Fruit fly (Drosophila melanogaster): Measurements from ENCODE around the gene SA1.

The SA1 gene

DNA sequence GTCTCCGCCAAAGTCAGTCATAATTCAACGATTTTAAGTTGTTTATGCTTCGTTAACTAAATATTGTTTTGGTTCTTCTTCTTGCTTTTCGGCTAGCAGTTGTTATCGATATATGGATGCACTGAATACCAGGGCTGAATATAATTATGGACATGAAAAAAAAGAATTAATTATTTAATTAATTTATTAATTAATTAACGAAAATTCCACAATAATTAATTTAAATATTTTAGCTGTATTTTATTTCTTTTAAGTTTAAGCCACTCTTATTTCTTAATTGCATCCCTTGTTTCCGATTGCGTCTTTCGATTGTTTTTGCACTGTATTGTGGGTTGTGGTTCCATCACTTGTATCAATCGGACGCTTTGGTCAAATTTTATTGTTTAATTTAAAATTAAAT is at the start of gene SA1, which contains the start of gene Gas41:
SA1 (plus strand) TSS at position 326 of the 400 bp plus-strand sequence.
Gas41 (minus strand) TSS at position 112 of the 400 bp plus-strand sequence.
- TF ChIP-seq az2 (GFP tag; optimal IDR thresholded peaks at IDR 0.05) (peak; percentile 70), cad (GFP tag; optimal IDR thresholded peaks at IDR 0.05) (no peak), tll (GFP tag; optimal IDR thresholded peaks at IDR 0.05) (no peak), fd102C (GFP tag; optimal IDR thresholded peaks at IDR 0.05) (peak; percentile 81), dmrt11E (tag; optimal IDR thresholded peaks at IDR 0.05) (peak; percentile 82), CG6689 (GFP tag; IDR thresholded peaks at IDR 0.05) (peak; percentile 93), Sox100B (GFP tag; optimal IDR thresholded peaks at IDR 0.05) (no peak), Oli (tag; optimal IDR thresholded peaks at IDR 0.05) (peak; percentile 71), phol (tag; optimal IDR thresholded peaks at IDR 0.05) (peak; percentile 94), CTCF (GFP tag; optimal IDR thresholded peaks at IDR 0.05) (peak; percentile 28), Optix (GFP tag; IDR thresholded peaks at IDR 0.05) (no peak), CG9727 (GFP tag; optimal IDR thresholded peaks at IDR 0.05) (peak; percentile 15), Gsc (GFP tag; IDR thresholded peaks at IDR 0.05) (no peak), H15 (GFP tag; IDR thresholded peaks at IDR 0.05) (no peak; the same call in 1 of the 3 replicates), Eip74EF (GFP tag; optimal IDR thresholded peaks at IDR 0.05) (no peak), fru (optimal IDR thresholded peaks at IDR 0.05) (no peak), NfI (GFP tag; optimal IDR thresholded peaks at IDR 0.05) (no peak), nom (GFP tag; optimal IDR thresholded peaks at IDR 0.05) (peak; percentile 44), Taf1 (GFP tag; IDR thresholded peaks at IDR 0.05) (0 out of 2 replicates have a peak, but pooled peaks have one; percentile 35), Opbp (GFP tag; IDR thresholded peaks at IDR 0.05; ENCODE audit: partially characterized antibody) (0 out of 3 replicates have a peak, but pooled peaks have one; percentile 42), Lhr (GFP tag; optimal IDR thresholded peaks at IDR 0.05) (peak; percentile 1), CG1647 (GFP tag; optimal IDR thresholded peaks at IDR 0.05) (peak; percentile 10), CG16815 (GFP tag; optimal IDR thresholded peaks at IDR 0.05) (peak; percentile 13), Atf6 (GFP tag; IDR thresholded peaks at IDR 0.05) (no peak), Bdp1 (GFP tag; optimal IDR thresholded peaks at IDR 0.05) (peak; percentile 11), usp (GFP tag; optimal IDR thresholded peaks at IDR 0.05) (no peak), CG7928 (GFP tag; optimal IDR thresholded peaks at IDR 0.05) (peak; percentile 97), tna (GFP tag; IDR thresholded peaks at IDR 0.05; ENCODE audit: partially characterized antibody) (0 out of 2 replicates have a peak, but pooled peaks have one; percentile 7), btn (GFP tag; optimal IDR thresholded peaks at IDR 0.05) (no peak), tgo (GFP tag; IDR thresholded peaks at IDR 0.05) (no peak), stwl (tag; optimal IDR thresholded peaks at IDR 0.05) (peak; percentile 92), slbo (GFP tag; IDR thresholded peaks at IDR 0.05) (peak; percentile 82), kay (GFP tag; optimal IDR thresholded peaks at IDR 0.05) (peak; percentile 67), CG12104 (GFP tag; optimal IDR thresholded peaks at IDR 0.05) (no peak), MTF-1 (GFP tag; optimal IDR thresholded peaks at IDR 0.05; ENCODE audit: borderline replicate concordance) (peak; percentile 63), exex (tag; optimal IDR thresholded peaks at IDR 0.05) (no peak), CG15696 (tag; optimal IDR thresholded peaks at IDR 0.05) (peak; percentile 93), CG6254 (GFP tag; optimal IDR thresholded peaks at IDR 0.05) (peak; percentile 75), en (GFP tag; optimal IDR thresholded peaks at IDR 0.05) (no peak), CG8924 (tag; optimal IDR thresholded peaks at IDR 0.05) (peak; percentile 87), ATbp (GFP tag; optimal IDR thresholded peaks at IDR 0.05) (peak; percentile 77), gt (GFP tag; IDR thresholded peaks at IDR 0.05) (peak; percentile 58; the same call in 1 of the 2 replicates), pfk (GFP tag; optimal IDR thresholded peaks at IDR 0.05) (peak; percentile 3), CG3407 (GFP tag; optimal IDR thresholded peaks at IDR 0.05) (peak; percentile 81), dysf (GFP tag; IDR thresholded peaks at IDR 0.05) (no peak), CG30403 (GFP tag; optimal IDR thresholded peaks at IDR 0.05) (peak; percentile 95), CG2889 (GFP tag; IDR thresholded peaks at IDR 0.05) (peak; percentile 92), wor (GFP tag; IDR thresholded peaks at IDR 0.05) (no peak), pb (GFP tag; optimal IDR thresholded peaks at IDR 0.05) (no peak), ara (GFP tag; IDR thresholded peaks at IDR 0.05) (peak; percentile 81), ind (GFP tag; optimal IDR thresholded peaks at IDR 0.05) (peak; percentile 92)

Data from whole organism, embryonic.